Worm (Caenorhabditis elegans): ENCODE results near the gene F19B6.1.

DNA sequence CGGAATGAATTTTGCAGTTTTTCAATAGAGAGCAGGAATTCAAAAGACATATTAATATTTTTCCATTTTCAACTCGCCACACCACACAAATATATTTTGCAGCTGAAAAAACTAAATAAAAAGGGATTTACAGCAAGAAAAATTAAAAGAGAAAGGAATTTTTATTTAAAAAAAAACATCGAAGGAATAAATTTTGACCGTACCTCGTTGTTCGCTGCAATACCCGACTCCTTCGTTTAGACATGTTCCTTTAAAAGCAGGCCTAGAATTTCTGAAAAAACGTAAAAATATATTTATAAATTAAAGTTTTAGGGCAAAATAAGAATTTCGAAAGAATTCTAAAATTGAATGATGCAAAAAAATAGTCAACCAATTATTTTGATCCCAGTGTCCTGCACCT, at the start of gene F19B6.1:
- TF ChIP-seq unc-62 (GFP tag; optimal IDR thresholded peaks at IDR 0.05) (no peak), unc-39 (tag; optimal IDR thresholded peaks at IDR 0.05) (no peak), nhr-28 (tag; optimal IDR thresholded peaks at IDR 0.05) (no peak)
